Fruit fly (Drosophila melanogaster) whole organism, embryonic: Measurements from ENCODE around the gene CG17207.

Experiments
- BtbVII ChIP-seq: fragments of 200-800 bp; sonication (Bioruptor generic); optimal IDR thresholded peaks from 3 replicates; lab custom pipeline; 2017; ENCODE audit warnings: missing biosample characterization, mild to moderate bottlenecking, missing genetic modification characterization
- Bteb2 ChIP-seq: fragments of 200-800 bp; sonication (Bioruptor generic); optimal IDR thresholded peaks from 2 replicates; lab custom pipeline; 2016; ENCODE audit warnings: missing biosample characterization, missing genetic modification characterization
- CG10959 ChIP-seq: fragments of 200-800 bp; sonication (Bioruptor generic); IDR thresholded peaks from 2 replicates; pipeline ENCODE4 v1.3.6; 2022; ENCODE audit warnings: missing biosample characterization, missing genetic modification characterization
- CG11456 ChIP-seq: fragments of 200-800 bp; sonication (Bioruptor generic); IDR thresholded peaks from 3 replicates; pipeline ENCODE4 v1.3.6; 2022; ENCODE audit warnings: missing biosample characterization, missing genetic modification characterization
- CG12155 ChIP-seq: fragments of 200-800 bp; sonication (Bioruptor generic); optimal IDR thresholded peaks from 3 replicates; lab custom pipeline; 2016; ENCODE audit warnings: missing biosample characterization, missing genetic modification characterization
- CG14050 ChIP-seq: fragments of 200-800 bp; sonication (Bioruptor generic); IDR thresholded peaks from 3 replicates; pipeline ENCODE4 v1.3.6; 2022; ENCODE audit warnings: missing biosample characterization, missing genetic modification characterization
- CG14860 ChIP-seq: fragments of 200-800 bp; sonication (Bioruptor generic); IDR thresholded peaks from 3 replicates; pipeline ENCODE4 v1.3.6; 2022; ENCODE audit warnings: missing biosample characterization, missing genetic modification characterization; ENCODE audit not compliant: partially characterized antibody
- CG15696 ChIP-seq: fragments of 200-800 bp; sonication (Bioruptor generic); optimal IDR thresholded peaks from 2 replicates; lab custom pipeline; 2019; ENCODE audit warnings: missing biosample characterization, mild to moderate bottlenecking, missing genetic modification characterization, moderate library complexity
- CG17186 ChIP-seq: fragments of 200-800 bp; sonication (Bioruptor generic); optimal IDR thresholded peaks from 3 replicates; lab custom pipeline; 2017; ENCODE audit warnings: missing biosample characterization, missing genetic modification reagents, missing genetic modification characterization
- CG2120 ChIP-seq: fragments of 200-800 bp; sonication (Bioruptor generic); optimal IDR thresholded peaks from 3 replicates; lab custom pipeline; 2016; ENCODE audit warnings: missing biosample characterization, missing genetic modification characterization
- CG2678 ChIP-seq: fragments of 200-800 bp; sonication (Bioruptor generic); optimal IDR thresholded peaks from 3 replicates; lab custom pipeline; 2019; ENCODE audit warnings: missing biosample characterization, mild to moderate bottlenecking, missing genetic modification characterization, moderate library complexity
- CG3065 ChIP-seq: fragments of 200-800 bp; sonication (Bioruptor generic); optimal IDR thresholded peaks from 2 replicates; lab custom pipeline; 2016; ENCODE audit warnings: missing biosample characterization, missing genetic modification characterization
- CG34422 ChIP-seq: fragments of 200-800 bp; sonication (Bioruptor generic); IDR thresholded peaks from 3 replicates; pipeline ENCODE4 v1.3.6; 2022; ENCODE audit warnings: missing biosample characterization, missing genetic modification characterization
- CG6254 ChIP-seq: fragments of 200-800 bp; sonication (Bioruptor generic); optimal IDR thresholded peaks from 3 replicates; lab custom pipeline; 2017; ENCODE audit warnings: mild to moderate bottlenecking, missing biosample characterization, missing genetic modification reagents, missing genetic modification characterization
- CG8281 ChIP-seq: fragments of 200-800 bp; sonication (Bioruptor generic); optimal IDR thresholded peaks from 2 replicates; lab custom pipeline; 2018; ENCODE audit warnings: missing biosample characterization, mild to moderate bottlenecking, missing genetic modification characterization, moderate library complexity
- CG8290 ChIP-seq, 3 experiments: fragments of 200-800 bp; sonication (Bioruptor generic); optimal IDR thresholded peaks; 2 replicates each; lab custom pipeline; 2016 to 2019; ENCODE audit warnings: missing biosample characterization in 3 of 3, missing genetic modification characterization in 3 of 3, mild to moderate bottlenecking in 2 of 3, moderate library complexity in 1 of 3
- Fer1 ChIP-seq: fragments of 200-800 bp; sonication (Bioruptor generic); optimal IDR thresholded peaks from 2 replicates; lab custom pipeline; 2017; ENCODE audit warnings: missing biosample characterization, mild to moderate bottlenecking, missing genetic modification characterization
- HLH4C ChIP-seq: fragments of 200-800 bp; sonication (Bioruptor generic); IDR thresholded peaks from 3 replicates; pipeline ENCODE4 v1.3.6; 2022; ENCODE audit warnings: missing biosample characterization, missing genetic modification characterization; ENCODE audit not compliant: partially characterized antibody
- Hand ChIP-seq: fragments of 200-800 bp; sonication (Bioruptor generic); optimal IDR thresholded peaks from 2 replicates; lab custom pipeline; 2017; ENCODE audit warnings: mild to moderate bottlenecking, missing biosample characterization, missing genetic modification reagents, missing genetic modification characterization
- HmgZ ChIP-seq: fragments of 200-800 bp; sonication (Bioruptor generic); optimal IDR thresholded peaks from 2 replicates; lab custom pipeline; 2018; ENCODE audit warnings: missing biosample characterization, mild to moderate bottlenecking, missing genetic modification characterization
- Hr39 ChIP-seq: fragments of >200 bp; optimal IDR thresholded peaks from 2 replicates; lab custom pipeline; 2017
- Lpt ChIP-seq: fragments of >200 bp; optimal IDR thresholded peaks from 2 replicates; lab custom pipeline; 2018; ENCODE audit warnings: missing biosample characterization, missing genetic modification characterization
- Myb ChIP-seq: fragments of 200-800 bp; sonication (Bioruptor generic); optimal IDR thresholded peaks from 2 replicates; lab custom pipeline; 2016; ENCODE audit warnings: missing biosample characterization, missing genetic modification characterization
- Opbp ChIP-seq: fragments of 200-800 bp; sonication (Bioruptor generic); IDR thresholded peaks from 3 replicates; pipeline ENCODE4 v1.3.6; 2022; ENCODE audit warnings: missing biosample characterization, missing genetic modification characterization; ENCODE audit not compliant: partially characterized antibody
- Sox102F ChIP-seq: fragments of 200-800 bp; sonication (Bioruptor generic); optimal IDR thresholded peaks from 2 replicates; lab custom pipeline; 2018; ENCODE audit warnings: missing biosample characterization, mild to moderate bottlenecking, missing genetic modification characterization, moderate library complexity
- Trl ChIP-seq, 3 experiments: fragments of >200 bp in 2 of 3; fragments of 200-800 bp in 1 of 3; sonication (Bioruptor generic) in 1 of 3; optimal IDR thresholded peaks; 2 replicates in 1 of 3; 3 replicates in 2 of 3; lab custom pipeline; 2016 to 2017; ENCODE audit warnings: missing biosample characterization in 1 of 3, missing genetic modification characterization in 1 of 3
- Xbp1 ChIP-seq: fragments of 200-800 bp; sonication (Bioruptor generic); optimal IDR thresholded peaks from 3 replicates; lab custom pipeline; 2016; ENCODE audit warnings: missing biosample characterization, mild to moderate bottlenecking, missing genetic modification characterization
- cg ChIP-seq: fragments of 200-800 bp; sonication (Bioruptor generic); optimal IDR thresholded peaks from 3 replicates; lab custom pipeline; 2019; ENCODE audit warnings: missing biosample characterization, mild to moderate bottlenecking, missing genetic modification characterization, moderate library complexity
- corto ChIP-seq: fragments of 200-800 bp; sonication (Bioruptor generic); optimal IDR thresholded peaks from 2 replicates; lab custom pipeline; 2016; ENCODE audit warnings: missing biosample characterization, mild to moderate bottlenecking, missing genetic modification characterization, moderate library complexity
- dati ChIP-seq: fragments of 200-800 bp; sonication (Bioruptor generic); IDR thresholded peaks from 2 replicates; pipeline ENCODE4 v1.3.6; 2022; ENCODE audit warnings: missing biosample characterization, missing genetic modification characterization
- dm ChIP-seq: fragments of 200-800 bp; sonication (Bioruptor generic); optimal IDR thresholded peaks from 3 replicates; lab custom pipeline; 2016; ENCODE audit warnings: missing biosample characterization, missing genetic modification characterization
- en ChIP-seq: fragments of 200-800 bp; sonication (Bioruptor generic); optimal IDR thresholded peaks from 2 replicates; lab custom pipeline; 2016; ENCODE audit warnings: missing biosample characterization, missing genetic modification characterization
- eve ChIP-seq, 2 experiments: fragments of >200 bp; optimal IDR thresholded peaks; 2 replicates each; lab custom pipeline; 2017; ENCODE audit warnings: missing biosample characterization in 2 of 2, missing genetic modification characterization in 2 of 2
- gce ChIP-seq: fragments of 200-800 bp; sonication (Bioruptor generic); IDR thresholded peaks from 3 replicates; pipeline ENCODE4 v1.3.6; 2022; ENCODE audit warnings: missing biosample characterization, missing genetic modification characterization
- knrl ChIP-seq: fragments of 200-800 bp; sonication (Bioruptor generic); IDR thresholded peaks from 3 replicates; pipeline ENCODE4 v1.3.6; 2022; ENCODE audit warnings: missing biosample characterization, missing genetic modification characterization; ENCODE audit not compliant: partially characterized antibody
- lbe ChIP-seq: fragments of 200-800 bp; sonication (Bioruptor generic); optimal IDR thresholded peaks from 2 replicates; lab custom pipeline; 2016; ENCODE audit warnings: missing biosample characterization, mild to moderate bottlenecking, missing genetic modification characterization
- lilli ChIP-seq: fragments of 200-800 bp; sonication (Bioruptor generic); optimal IDR thresholded peaks from 3 replicates; lab custom pipeline; 2016; ENCODE audit warnings: missing biosample characterization, missing genetic modification characterization
- maf-S ChIP-seq: fragments of 200-800 bp; sonication (Bioruptor generic); optimal IDR thresholded peaks from 2 replicates; lab custom pipeline; 2016; ENCODE audit warnings: missing biosample characterization, missing genetic modification characterization
- prd ChIP-seq, 3 experiments: fragments of >200 bp in 2 of 3; fragments of 200-800 bp in 1 of 3; sonication (Bioruptor generic) in 1 of 3; optimal IDR thresholded peaks in 2 of 3; IDR thresholded peaks in 1 of 3; 2 replicates in 2 of 3; 3 replicates in 1 of 3; pipeline versions ENCODE4 v1.3.6 to Lab custom; 2017 to 2022; ENCODE audit warnings: missing biosample characterization in 1 of 3, missing genetic modification characterization in 1 of 3
- pzg ChIP-seq: fragments of 200-800 bp; sonication (Bioruptor generic); optimal IDR thresholded peaks from 3 replicates; lab custom pipeline; 2018; ENCODE audit warnings: missing biosample characterization, mild to moderate bottlenecking, missing genetic modification characterization, moderate library complexity
- run ChIP-seq: fragments of 200-800 bp; sonication (Bioruptor generic); optimal IDR thresholded peaks from 3 replicates; lab custom pipeline; 2018; ENCODE audit warnings: missing biosample characterization, mild to moderate bottlenecking, missing genetic modification characterization
- sob ChIP-seq: fragments of 200-800 bp; sonication (Bioruptor generic); IDR thresholded peaks from 2 replicates; pipeline ENCODE4 v1.3.6; 2022; ENCODE audit warnings: missing biosample characterization, missing genetic modification characterization
- ssp ChIP-seq: fragments of 200-800 bp; sonication (Bioruptor generic); IDR thresholded peaks from 2 replicates; pipeline ENCODE4 v1.3.6; 2022; ENCODE audit warnings: missing biosample characterization, missing genetic modification characterization
- sug ChIP-seq: fragments of 200-800 bp; optimal IDR thresholded peaks from 2 replicates; lab custom pipeline; 2019; ENCODE audit warnings: missing biosample characterization, mild to moderate bottlenecking, missing genetic modification characterization, moderate library complexity
- trem ChIP-seq: fragments of 200-800 bp; optimal IDR thresholded peaks from 3 replicates; lab custom pipeline; 2019; ENCODE audit warnings: missing biosample characterization, mild to moderate bottlenecking, missing genetic modification characterization, moderate library complexity
- zen2 ChIP-seq: fragments of 200-800 bp; sonication (Bioruptor generic); IDR thresholded peaks from 3 replicates; pipeline ENCODE4 v1.3.6; 2022; ENCODE audit warnings: missing biosample characterization, missing genetic modification characterization; ENCODE audit not compliant: partially characterized antibody
- zf30C ChIP-seq: fragments of 200-800 bp; sonication (Bioruptor generic); optimal IDR thresholded peaks from 3 replicates; lab custom pipeline; 2018; ENCODE audit warnings: missing biosample characterization, mild to moderate bottlenecking, missing genetic modification characterization

Gene CG17207

DNA sequence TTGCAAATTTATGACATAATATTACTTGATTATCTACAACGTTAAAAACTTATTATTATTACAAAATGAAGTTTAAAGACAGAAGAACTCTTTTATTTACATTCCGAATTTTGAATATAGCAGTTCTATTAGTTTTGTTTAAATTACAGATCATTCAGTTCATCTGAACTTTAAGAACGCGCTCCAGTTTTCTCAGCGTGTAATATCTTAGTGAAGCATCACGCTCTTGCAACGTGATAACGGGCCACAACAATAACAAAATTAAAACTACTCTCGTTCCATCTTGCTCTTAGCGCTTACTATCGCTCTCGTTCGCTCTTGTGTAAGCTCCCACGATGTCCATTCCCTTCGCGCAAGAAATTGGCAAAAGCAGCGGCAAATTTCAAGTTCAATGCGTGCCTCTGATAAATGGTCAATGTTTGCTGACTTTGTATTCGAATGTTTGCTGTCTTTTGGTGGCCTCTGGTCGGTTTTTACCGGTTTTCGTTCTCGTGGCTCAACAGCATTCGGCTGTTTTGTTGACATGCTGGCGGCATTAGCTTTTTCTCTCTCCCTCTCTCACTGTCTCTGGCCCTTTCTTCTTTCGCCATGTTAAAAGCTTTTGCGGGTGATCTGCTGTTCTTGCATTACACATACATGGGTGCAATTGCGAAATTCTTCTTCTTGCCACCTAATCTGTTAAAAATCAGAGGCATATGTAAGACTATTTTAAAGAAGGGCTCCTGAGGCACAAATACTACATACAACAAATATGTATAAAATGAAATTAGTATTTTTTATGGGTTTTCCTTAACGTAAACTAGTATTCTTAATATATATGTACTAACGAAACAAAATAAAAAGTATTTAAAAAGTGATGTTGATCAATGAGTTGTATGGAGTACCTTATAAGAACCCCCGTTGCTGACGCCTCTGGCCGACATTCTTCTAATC lies 3.9 kb upstream of the CG17207 start (continued):
- TF ChIP-seq CG14860 (GFP tag; lab: Robert Waterston, UW) (no peak), en (GFP tag; lab: Kevin White, UChicago) (no peak), CG8290 (GFP tag; optimal IDR thresholded peaks at IDR 0.05; lab: Kevin White, UChicago) (no peak), CG8290 (tag; optimal IDR thresholded peaks at IDR 0.05; lab: Kevin White, UChicago) (peak in 1 of 2 experiments; percentile 22), CG34422 (no peak), prd (optimal IDR thresholded peaks at IDR 0.05; lab: Kevin White, UChicago) (no peak), prd (GFP tag; IDR thresholded peaks at IDR 0.05; lab: Robert Waterston, UW) (peak; percentile 16; the same call in 1 of the 3 replicates), Xbp1 (peak; percentile 8), eve (GFP tag; optimal IDR thresholded peaks at IDR 0.05; lab: Kevin White, UChicago) (no peak), lbe (GFP tag; lab: Kevin White, UChicago) (peak; percentile 67), knrl (GFP tag; lab: Robert Waterston, UW) (no peak), sug (tag; lab: Kevin White, UChicago) (peak; percentile 6), CG10959 (GFP tag; lab: Robert Waterston, UW) (no peak), pzg (no peak), corto (GFP tag; lab: Kevin White, UChicago) (peak; percentile 50), Trl (optimal IDR thresholded peaks at IDR 0.05; lab: Kevin White, UChicago) (peak; percentile 15 to 76), Trl (GFP tag; optimal IDR thresholded peaks at IDR 0.05; lab: Kevin White, UChicago) (no peak), maf-S (GFP tag; lab: Kevin White, UChicago) (no peak), Sox102F (GFP tag; lab: Kevin White, UChicago) (peak; percentile 7), Bteb2 (GFP tag; lab: Kevin White, UChicago) (no peak), Hand (GFP tag; lab: Kevin White, UChicago) (peak; percentile 4), HLH4C (GFP tag; lab: Robert Waterston, UW) (no peak), CG17186 (GFP tag; lab: Kevin White, UChicago) (no peak), sob (GFP tag; lab: Robert Waterston, UW) (no peak), gce (GFP tag; lab: Robert Waterston, UW) (no peak), CG2678 (tag; lab: Kevin White, UChicago) (peak; percentile 68), CG6254 (no peak), cg (GFP tag; lab: Kevin White, UChicago) (peak; percentile 9), Myb (GFP tag; lab: Kevin White, UChicago) (no peak), Hr39 (lab: Kevin White, UChicago) (no peak), Lpt (GFP tag; lab: Kevin White, UChicago) (no peak), CG3065 (GFP tag; lab: Kevin White, UChicago) (no peak), dati (GFP tag; lab: Robert Waterston, UW) (no peak), trem (no peak), BtbVII (GFP tag; lab: Kevin White, UChicago) (no peak), dm (GFP tag; lab: Kevin White, UChicago) (no peak), CG11456 (GFP tag; lab: Robert Waterston, UW) (no peak), CG12155 (GFP tag; lab: Kevin White, UChicago) (peak; percentile 6), CG2120 (GFP tag; lab: Kevin White, UChicago) (peak; percentile 75), Opbp (GFP tag; lab: Robert Waterston, UW) (no peak), ssp (no peak), CG15696 (no peak), zen2 (GFP tag; lab: Robert Waterston, UW) (no peak), lilli (GFP tag; lab: Kevin White, UChicago) (peak; percentile 56), Fer1 (GFP tag; lab: Kevin White, UChicago) (peak; percentile 33), HmgZ (tag; lab: Kevin White, UChicago) (no peak), CG8281 (tag; lab: Kevin White, UChicago) (no peak), run (tag; lab: Kevin White, UChicago) (no peak), CG14050 (0 out of 3 replicates have a peak, but pooled peaks have one; percentile 23), zf30C (GFP tag; lab: Kevin White, UChicago) (peak; percentile 51)
